Fruit fly (Drosophila melanogaster): ENCODE results near the gene CG1801.

- TF ChIP-seq psq (optimal IDR thresholded peaks at IDR 0.05) (no peak), Myc (optimal IDR thresholded peaks at IDR 0.05) (no peak), h (optimal IDR thresholded peaks at IDR 0.05) (no peak)
Measured at dm6 chrX:21276494-21276893, 40.8 kb downstream of the CG1801 start.
